Fruit fly (Drosophila melanogaster) whole organism, pupa: ENCODE results near the gene CG32986.

Experiments used
- CG15710 ChIP-seq: fragments of 200-800 bp; sonication (Bioruptor generic); optimal IDR thresholded peaks from 2 replicates; lab custom pipeline; 2018; ENCODE audit warnings: missing biosample characterization, mild to moderate bottlenecking, missing genetic modification characterization, moderate library complexity
- rn ChIP-seq: fragments of 200-800 bp; sonication (Bioruptor generic); IDR thresholded peaks from 2 replicates; pipeline ENCODE4 v1.3.6; 2022; ENCODE audit warnings: missing biosample characterization, missing genetic modification characterization

- TF ChIP-seq rn (GFP tag; lab: Robert Waterston, UW) (no peak), CG15710 (tag; lab: Kevin White, UChicago) (no peak)
Measured at dm6 chr2L:8863511-8863910, 935 bp downstream of the CG32986 start, which contains the start of gene CG32987.
